Worm (Caenorhabditis elegans) whole organism, L4 larva: ENCODE measurements around the gene zip-11.

Source experiments
- F26F4.8 ChIP-seq: fragments of 200-800 bp; sonication (Bioruptor generic); conservative IDR thresholded peaks from 2 replicates; pipeline ENCODE4 v1.3.6; 2022; ENCODE audit warnings: missing genetic modification characterization, missing compliant biosample characterization
- F44E2.7 ChIP-seq: fragments of 200-800 bp; sonication (Bioruptor generic); IDR thresholded peaks from 2 replicates; pipeline ENCODE4 v2.1.2; 2022; ENCODE audit warnings: missing genetic modification characterization, missing compliant biosample characterization
- R02D3.7 ChIP-seq: fragments of 150-350 bp; sonication (generic microtip); optimal IDR thresholded peaks from 3 replicates; lab custom pipeline; 2014; ENCODE audit warnings: missing biosample characterization, missing genetic modification characterization
- T20F7.1 ChIP-seq: fragments of 200-800 bp; sonication (Bioruptor generic); optimal IDR thresholded peaks from 2 replicates; lab custom pipeline; 2018; ENCODE audit warnings: mild to moderate bottlenecking, missing genetic modification characterization, missing compliant biosample characterization
- Y105C5A.15 ChIP-seq: fragments of 200-800 bp; sonication (Bioruptor generic); IDR thresholded peaks from 2 replicates; pipeline ENCODE4 v1.3.6; 2022; ENCODE audit warnings: missing genetic modification characterization, missing compliant biosample characterization
- Y48G9A.11 ChIP-seq: fragments of 200-800 bp; sonication (Bioruptor generic); IDR thresholded peaks from 2 replicates; pipeline ENCODE4 v1.3.6; 2022; ENCODE audit warnings: missing genetic modification reagents, missing genetic modification characterization, missing compliant biosample characterization
- Y5F2A.4 ChIP-seq: fragments of 200-800 bp; sonication (Bioruptor generic); optimal IDR thresholded peaks from 2 replicates; lab custom pipeline; 2018; ENCODE audit warnings: mild to moderate bottlenecking, missing genetic modification characterization, missing compliant biosample characterization
- Y75B8A.6 ChIP-seq: fragments of 200-800 bp; sonication (Bioruptor generic); IDR thresholded peaks from 2 replicates; pipeline ENCODE4 v1.3.6; 2022; ENCODE audit warnings: missing genetic modification reagents, missing genetic modification characterization, missing compliant biosample characterization
- aha-1 ChIP-seq: fragments of 150-350 bp; peaks from one replicate; lab custom pipeline; 2014; ENCODE audit warnings: missing biosample characterization, missing genetic modification characterization
- arid-1 ChIP-seq: fragments of 200-800 bp; sonication (Bioruptor generic); conservative IDR thresholded peaks from 2 replicates; pipeline ENCODE4 v1.3.6; 2022; ENCODE audit warnings: missing genetic modification reagents, missing genetic modification characterization, missing compliant biosample characterization
- ceh-20 ChIP-seq: fragments of 200-800 bp; sonication (Bioruptor generic); IDR thresholded peaks from 2 replicates; pipeline ENCODE4 v1.3.6; 2022; ENCODE audit warnings: missing genetic modification reagents, missing genetic modification characterization, missing compliant biosample characterization
- ceh-32 ChIP-seq: sonication (generic microtip); optimal IDR thresholded peaks from 2 replicates; lab custom pipeline; 2016; ENCODE audit warnings: mild to moderate bottlenecking, missing genetic modification characterization, missing compliant biosample characterization; ENCODE audit not compliant: poor library complexity
- cey-2 ChIP-seq: sonication (generic microtip); optimal IDR thresholded peaks from 3 replicates; lab custom pipeline; 2017; ENCODE audit warnings: missing genetic modification characterization, mild to moderate bottlenecking, missing compliant biosample characterization, antibody characterized with exemption, borderline replicate concordance; ENCODE audit not compliant: insufficient read depth
- daf-12 ChIP-seq: fragments of 150-350 bp; optimal IDR thresholded peaks from 2 replicates; lab custom pipeline; 2014; ENCODE audit warnings: missing biosample characterization, missing genetic modification reagents, missing genetic modification characterization
- daf-8 ChIP-seq: fragments of 200-800 bp; sonication (Bioruptor generic); IDR thresholded peaks from 2 replicates; pipeline ENCODE4 v1.3.6; 2022; ENCODE audit warnings: missing genetic modification characterization, missing compliant biosample characterization
- dmd-6 ChIP-seq: fragments of 200-800 bp; sonication (Bioruptor generic); IDR thresholded peaks from 2 replicates; pipeline ENCODE4 v1.3.6; 2022; ENCODE audit warnings: missing genetic modification reagents, missing genetic modification characterization, missing compliant biosample characterization
- dmd-9 ChIP-seq: fragments of 200-800 bp; sonication (Bioruptor generic); IDR thresholded peaks from 2 replicates; pipeline ENCODE4 v1.3.6; 2022; ENCODE audit warnings: missing genetic modification reagents, missing genetic modification characterization, missing compliant biosample characterization
- dpl-1 ChIP-seq: fragments of 150-350 bp; optimal IDR thresholded peaks from 2 replicates; lab custom pipeline; 2014; ENCODE audit warnings: missing biosample characterization, missing genetic modification reagents, missing genetic modification characterization
- hlh-11 ChIP-seq: fragments of 200-800 bp; sonication (Bioruptor generic); optimal IDR thresholded peaks from 2 replicates; lab custom pipeline; 2018; ENCODE audit warnings: mild to moderate bottlenecking, missing genetic modification characterization, missing compliant biosample characterization
- hlh-30 ChIP-seq: sonication (generic microtip); optimal IDR thresholded peaks from 2 replicates; lab custom pipeline; 2017; ENCODE audit warnings: antibody characterized with exemption, mild to moderate bottlenecking, missing genetic modification characterization, missing compliant biosample characterization; ENCODE audit not compliant: insufficient read depth
- jun-1 ChIP-seq: fragments of 150-350 bp; optimal IDR thresholded peaks from 2 replicates; lab custom pipeline; 2014; ENCODE audit warnings: missing biosample characterization, missing genetic modification reagents, missing genetic modification characterization
- lin-13 ChIP-seq: fragments of 150-350 bp; optimal IDR thresholded peaks from 2 replicates; lab custom pipeline; 2014; ENCODE audit warnings: missing biosample characterization, missing genetic modification reagents, missing genetic modification characterization
- lin-29 ChIP-seq: fragments of 200-800 bp; sonication (Bioruptor generic); IDR thresholded peaks from 2 replicates; pipeline ENCODE4 v1.3.6; 2022; ENCODE audit warnings: missing genetic modification reagents, missing genetic modification characterization, missing compliant biosample characterization
- lin-38 ChIP-seq: fragments of 200-800 bp; sonication (Bioruptor generic); IDR thresholded peaks from 2 replicates; pipeline ENCODE4 v1.3.6; 2022; ENCODE audit warnings: missing genetic modification reagents, missing genetic modification characterization, missing compliant biosample characterization
- lsy-2 ChIP-seq, 2 experiments: fragments of 150-350 bp in 1 of 2; sonication (generic microtip) in 1 of 2; optimal IDR thresholded peaks; 2 replicates each; lab custom pipeline; 2014 to 2017; ENCODE audit warnings: missing biosample characterization in 2 of 2, missing genetic modification characterization in 2 of 2
- mxl-3 ChIP-seq: fragments of 200-800 bp; sonication (Bioruptor generic); optimal IDR thresholded peaks from 2 replicates; lab custom pipeline; 2018; ENCODE audit warnings: mild to moderate bottlenecking, missing genetic modification characterization, missing compliant biosample characterization
- nhr-102 ChIP-seq: sonication (generic microtip); optimal IDR thresholded peaks from 2 replicates; lab custom pipeline; 2016; ENCODE audit warnings: mild to moderate bottlenecking, missing genetic modification characterization, moderate library complexity, missing compliant biosample characterization
- nhr-11 ChIP-seq: fragments of 150-350 bp; optimal IDR thresholded peaks from 2 replicates; lab custom pipeline; 2014; ENCODE audit warnings: missing biosample characterization, missing genetic modification characterization
- nhr-25 ChIP-seq: sonication (generic microtip); optimal IDR thresholded peaks from 2 replicates; lab custom pipeline; 2017; ENCODE audit warnings: missing genetic modification characterization, mild to moderate bottlenecking, missing compliant biosample characterization, antibody characterized with exemption, moderate library complexity, borderline replicate concordance; ENCODE audit not compliant: insufficient read depth
- nhr-42 ChIP-seq: fragments of 200-800 bp; sonication (Bioruptor generic); IDR thresholded peaks from 2 replicates; pipeline ENCODE4 v1.3.6; 2022; ENCODE audit warnings: missing genetic modification characterization, missing compliant biosample characterization
- nhr-48 ChIP-seq: sonication (generic microtip); optimal IDR thresholded peaks from 2 replicates; lab custom pipeline; 2016; ENCODE audit warnings: mild to moderate bottlenecking, missing genetic modification characterization, missing compliant biosample characterization
- nhr-6 ChIP-seq: fragments of 150-350 bp; optimal IDR thresholded peaks from 2 replicates; lab custom pipeline; 2014; ENCODE audit warnings: missing biosample characterization, missing genetic modification characterization
- pqm-1 ChIP-seq: sonication (generic microtip); optimal IDR thresholded peaks from 2 replicates; lab custom pipeline; 2017; ENCODE audit warnings: missing biosample characterization, missing genetic modification characterization
- set-16 ChIP-seq: fragments of 200-800 bp; sonication (Bioruptor generic); IDR thresholded peaks from 2 replicates; pipeline ENCODE4 v1.3.6; 2022; ENCODE audit warnings: missing genetic modification reagents, missing genetic modification characterization, missing compliant biosample characterization
- snpc-1.2 ChIP-seq: fragments of 200-800 bp; sonication (Bioruptor generic); IDR thresholded peaks from 2 replicates; pipeline ENCODE4 v1.3.6; 2022; ENCODE audit warnings: missing genetic modification reagents, missing genetic modification characterization, missing compliant biosample characterization
- snpc-4 ChIP-seq: fragments of 150-350 bp; optimal IDR thresholded peaks from 2 replicates; lab custom pipeline; 2014; ENCODE audit warnings: missing biosample characterization, missing genetic modification characterization
- spr-1 ChIP-seq: sonication (generic microtip); optimal IDR thresholded peaks from 2 replicates; lab custom pipeline; 2016; ENCODE audit warnings: mild to moderate bottlenecking, missing genetic modification characterization, missing compliant biosample characterization
- unc-62 ChIP-seq, 3 experiments: fragments of 150-350 bp in 1 of 3; sonication (generic microtip); optimal IDR thresholded peaks in 2 of 3; peaks in 1 of 3; 1 replicate in 1 of 3; 2 replicates in 2 of 3; lab custom pipeline; 2014 to 2017; ENCODE audit warnings: missing biosample characterization in 3 of 3, missing genetic modification characterization in 3 of 3, missing genetic modification reagents in 3 of 3, missing genotype in 1 of 3
- zag-1 ChIP-seq: fragments of 150-350 bp; optimal IDR thresholded peaks from 2 replicates; lab custom pipeline; 2014; ENCODE audit warnings: missing biosample characterization, missing genetic modification characterization
- zfp-2 ChIP-seq: sonication (generic microtip); optimal IDR thresholded peaks from 2 replicates; lab custom pipeline; 2016; ENCODE audit warnings: mild to moderate bottlenecking, missing genetic modification characterization, missing compliant biosample characterization
- zfp-3 ChIP-seq: fragments of 200-800 bp; sonication (Bioruptor generic); conservative IDR thresholded peaks from 2 replicates; pipeline ENCODE4 v1.3.6; 2022; ENCODE audit warnings: missing genetic modification reagents, missing genetic modification characterization, missing compliant biosample characterization
- zip-11 ChIP-seq: fragments of 200-800 bp; sonication (Bioruptor generic); IDR thresholded peaks from 2 replicates; pipeline ENCODE4 v1.3.6; 2022; ENCODE audit warnings: missing genetic modification characterization, missing compliant biosample characterization
- ztf-7 ChIP-seq: fragments of 150-350 bp; optimal IDR thresholded peaks from 2 replicates; lab custom pipeline; 2014; ENCODE audit warnings: missing biosample characterization, missing genetic modification characterization

The zip-11 gene

ce11 chrIV:3291977-3292561 is 19.0 kb upstream of the zip-11 start, which contains the start of gene W08E12.8 (continued):
- no peak for TF ChIP-seq F44E2.7 (GFP tag; lab: Robert Waterston, UW)
- no peak for TF ChIP-seq lin-13
- TF ChIP-seq hlh-11 (tag; lab: Kevin White, UChicago): peak; percentile 3
- TF ChIP-seq nhr-25: no peak
- TF ChIP-seq aha-1 (tag; lab: Kevin White, UChicago): no peak
- TF ChIP-seq unc-62 (GFP tag; optimal IDR thresholded peaks at IDR 0.05 in 1 of 2; lab: Kevin White, UChicago): no peak
- no peak for TF ChIP-seq unc-62 (tag; optimal IDR thresholded peaks at IDR 0.05; lab: Kevin White, UChicago)
- peak; percentile 58 for TF ChIP-seq hlh-30 (tag; lab: Kevin White, UChicago)
- no peak for TF ChIP-seq nhr-42 (GFP tag; lab: Robert Waterston, UW)
- TF ChIP-seq Y75B8A.6: no peak
- TF ChIP-seq zfp-2 (tag; lab: Kevin White, UChicago): no peak
- TF ChIP-seq lsy-2 (tag; optimal IDR thresholded peaks at IDR 0.05; lab: Kevin White, UChicago): no peak
- TF ChIP-seq daf-8 (GFP tag; lab: Robert Waterston, UW): no peak

- TF ChIP-seq unc-62 (GFP tag; optimal IDR thresholded peaks at IDR 0.05 in 1 of 2; lab: Kevin White, UChicago) (no peak), unc-62 (tag; optimal IDR thresholded peaks at IDR 0.05; lab: Kevin White, UChicago) (no peak), hlh-30 (tag; lab: Kevin White, UChicago) (peak; percentile 20), set-16 (peak; percentile 31; the same call in 1 of the 2 replicates)
Observed at ce11 chrIV:3293800-3294493, 17.1 kb upstream of the zip-11 start.

DNA sequence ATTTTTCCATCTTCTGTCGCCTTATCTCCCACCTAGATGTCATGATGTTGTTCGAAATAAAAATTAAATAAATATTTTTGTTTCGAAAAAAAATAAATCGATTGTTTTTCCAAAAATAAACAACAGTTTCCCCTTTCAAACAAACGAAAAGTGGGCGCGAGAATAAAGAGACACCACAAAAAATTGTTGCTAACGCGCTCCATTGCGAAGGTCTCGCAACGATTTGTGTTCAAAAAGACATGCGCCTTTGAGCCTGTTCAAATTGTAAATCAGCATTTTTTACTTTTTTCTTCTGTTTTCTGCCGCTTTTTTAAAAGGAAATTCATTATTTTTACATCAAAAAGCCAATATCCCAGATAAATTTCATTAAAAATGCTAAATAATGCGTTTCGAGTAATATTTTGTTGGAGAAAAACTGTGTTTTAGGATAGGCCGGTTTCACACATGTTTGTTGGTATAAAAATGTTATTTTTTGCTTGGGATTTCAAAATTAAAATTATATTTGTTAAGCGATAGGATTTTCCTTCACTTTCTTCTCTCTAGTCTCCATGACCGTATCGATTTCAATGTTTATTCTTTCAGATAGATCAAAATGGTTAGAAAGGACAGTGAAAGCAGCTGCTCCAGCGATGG is 16.4 kb upstream of the zip-11 start, which contains the start of gene W08E12.7:
Gene W08E12.7, plus strand, starts transcription at position 583 of the 633 bp plus-strand sequence.
- TF ChIP-seq snpc-1.2 (GFP tag; lab: Robert Waterston, UW): 0 out of 2 replicates have a peak, but pooled peaks have one; percentile 36
- TF ChIP-seq Y48G9A.11 (GFP tag; lab: Robert Waterston, UW): peak; percentile 61; the same call in 1 of the 2 replicates
- peak; percentile 79 for TF ChIP-seq mxl-3
- peak; percentile 80; the same call in 1 of the 2 replicates for TF ChIP-seq dmd-9 (GFP tag; lab: Robert Waterston, UW)
- TF ChIP-seq cey-2 (tag; lab: Kevin White, UChicago): no peak
- peak; percentile 71; the same call in 1 of the 2 replicates for TF ChIP-seq lin-29
- no peak for TF ChIP-seq Y5F2A.4
- peak; percentile 50 for TF ChIP-seq ztf-7
- TF ChIP-seq hlh-30 (tag; lab: Kevin White, UChicago): peak; percentile 97
- TF ChIP-seq ceh-32: no peak
- TF ChIP-seq nhr-11 (tag; lab: Kevin White, UChicago): peak; percentile 95
- TF ChIP-seq nhr-48: peak; percentile 58
- no peak for TF ChIP-seq T20F7.1
- TF ChIP-seq F26F4.8 (GFP tag; lab: Robert Waterston, UW): no peak
- peak; percentile 53 for TF ChIP-seq R02D3.7 (tag; lab: Kevin White, UChicago)
- no peak for TF ChIP-seq Y105C5A.15 (GFP tag; lab: Robert Waterston, UW)
- TF ChIP-seq zfp-3 (GFP tag; lab: Robert Waterston, UW): peak; percentile 87
- peak; percentile 74; the same call in 1 of the 2 replicates for TF ChIP-seq arid-1 (GFP tag; lab: Robert Waterston, UW)
- TF ChIP-seq dpl-1 (GFP tag; lab: Kevin White, UChicago): peak; percentile 92
- no peak for TF ChIP-seq daf-8 (GFP tag; lab: Robert Waterston, UW)
- TF ChIP-seq pqm-1 (tag; lab: Kevin White, UChicago): peak; percentile 82
- peak; percentile 92 for TF ChIP-seq nhr-6 (tag; lab: Kevin White, UChicago)
- no peak for TF ChIP-seq nhr-102 (tag; lab: Kevin White, UChicago)
- no peak for TF ChIP-seq zip-11 (GFP tag; lab: Robert Waterston, UW)
- TF ChIP-seq lin-38 (GFP tag; lab: Robert Waterston, UW): peak; percentile 100
- TF ChIP-seq jun-1 (tag; lab: Kevin White, UChicago): peak; percentile 66
- peak; percentile 84 for TF ChIP-seq dmd-6
- TF ChIP-seq snpc-4 (tag; lab: Kevin White, UChicago): peak; percentile 9
- TF ChIP-seq daf-12 (tag; lab: Kevin White, UChicago): no peak
- peak; percentile 69; the same call in 1 of the 2 replicates for TF ChIP-seq ceh-20 (GFP tag; lab: Robert Waterston, UW)
- TF ChIP-seq zag-1 (tag; lab: Kevin White, UChicago): no peak
- TF ChIP-seq spr-1 (tag; lab: Kevin White, UChicago): peak; percentile 68
